Fruit fly (Drosophila melanogaster) whole organism, embryonic: ENCODE measurements around the gene CG11674.

Experiments used
- Aef1 ChIP-seq: fragments of 200-800 bp; sonication (Bioruptor generic); IDR thresholded peaks from 3 replicates; pipeline ENCODE4 v1.3.6; 2022; ENCODE audit warnings: missing biosample characterization, missing genetic modification characterization
- BtbVII ChIP-seq: fragments of 200-800 bp; sonication (Bioruptor generic); optimal IDR thresholded peaks from 3 replicates; lab custom pipeline; 2017; ENCODE audit warnings: missing biosample characterization, mild to moderate bottlenecking, missing genetic modification characterization
- CG10654 ChIP-seq: fragments of 200-800 bp; sonication (Bioruptor generic); optimal IDR thresholded peaks from 2 replicates; lab custom pipeline; 2016; ENCODE audit warnings: missing biosample characterization, missing genetic modification characterization
- CG11695 ChIP-seq: fragments of 200-800 bp; sonication (Bioruptor generic); IDR thresholded peaks from 3 replicates; pipeline ENCODE4 v1.3.6; 2022; ENCODE audit warnings: missing biosample characterization, missing genetic modification characterization
- CG11696 ChIP-seq: fragments of 200-800 bp; sonication (Bioruptor generic); IDR thresholded peaks from 2 replicates; pipeline ENCODE4 v1.3.6; 2022; ENCODE audit warnings: missing biosample characterization, missing genetic modification characterization
- CG12104 ChIP-seq: fragments of 200-800 bp; sonication (Bioruptor generic); optimal IDR thresholded peaks from 3 replicates; lab custom pipeline; 2016; ENCODE audit warnings: missing biosample characterization, missing genetic modification characterization
- CG12391 ChIP-seq: fragments of 200-800 bp; sonication (Bioruptor generic); optimal IDR thresholded peaks from 3 replicates; lab custom pipeline; 2018; ENCODE audit warnings: missing biosample characterization, mild to moderate bottlenecking, missing genetic modification characterization, moderate library complexity
- CG14667 ChIP-seq: fragments of 200-800 bp; sonication (Bioruptor generic); IDR thresholded peaks from 2 replicates; pipeline ENCODE4 v1.3.6; 2022; ENCODE audit warnings: missing biosample characterization, missing genetic modification characterization
- CG1529 ChIP-seq: fragments of 200-800 bp; sonication (Bioruptor generic); optimal IDR thresholded peaks from 3 replicates; lab custom pipeline; 2018; ENCODE audit warnings: missing biosample characterization, missing genetic modification characterization
- CG15479 ChIP-seq: fragments of 200-800 bp; sonication (Bioruptor generic); optimal IDR thresholded peaks from 3 replicates; lab custom pipeline; 2019; ENCODE audit warnings: missing biosample characterization, mild to moderate bottlenecking, missing genetic modification characterization, moderate library complexity
- CG16813 ChIP-seq: fragments of 200-800 bp; sonication (Bioruptor generic); IDR thresholded peaks from 3 replicates; pipeline ENCODE4 v1.3.6; 2022; ENCODE audit warnings: missing biosample characterization, missing genetic modification characterization; ENCODE audit not compliant: partially characterized antibody
- CG17328 ChIP-seq: fragments of 200-800 bp; sonication (Bioruptor generic); IDR thresholded peaks from 2 replicates; pipeline ENCODE4 v1.3.6; 2022; ENCODE audit warnings: missing biosample characterization, missing genetic modification characterization
- CG1792 ChIP-seq: fragments of 200-800 bp; sonication (Bioruptor generic); optimal IDR thresholded peaks from 2 replicates; lab custom pipeline; 2016; ENCODE audit warnings: missing biosample characterization, missing genetic modification characterization
- CG31365 ChIP-seq: fragments of 200-800 bp; sonication (Bioruptor generic); optimal IDR thresholded peaks from 2 replicates; lab custom pipeline; 2018; ENCODE audit warnings: missing biosample characterization, mild to moderate bottlenecking, missing genetic modification characterization
- CG32772 ChIP-seq: fragments of 200-800 bp; sonication (Bioruptor generic); IDR thresholded peaks from 2 replicates; pipeline ENCODE4 v1.3.6; 2022; ENCODE audit warnings: missing biosample characterization, missing genetic modification characterization
- CG34376 ChIP-seq: fragments of 200-800 bp; sonication (Bioruptor generic); optimal IDR thresholded peaks from 2 replicates; lab custom pipeline; 2018; ENCODE audit warnings: missing biosample characterization, mild to moderate bottlenecking, missing genetic modification characterization
- CG34422 ChIP-seq: fragments of 200-800 bp; sonication (Bioruptor generic); IDR thresholded peaks from 3 replicates; pipeline ENCODE4 v1.3.6; 2022; ENCODE audit warnings: missing biosample characterization, missing genetic modification characterization
- CG4360 ChIP-seq: fragments of 200-800 bp; sonication (Bioruptor generic); IDR thresholded peaks from 2 replicates; pipeline ENCODE4 v1.3.6; 2022; ENCODE audit warnings: missing biosample characterization, missing genetic modification characterization
- CG5180 ChIP-seq: fragments of 200-800 bp; sonication (Bioruptor generic); optimal IDR thresholded peaks from 3 replicates; lab custom pipeline; 2017; ENCODE audit warnings: missing biosample characterization, missing genetic modification characterization, mild to moderate bottlenecking, moderate library complexity, missing genetic modification reagents
- CG8478 ChIP-seq: fragments of >200 bp; optimal IDR thresholded peaks from 2 replicates; lab custom pipeline; 2018
- ERR ChIP-seq: fragments of 200-800 bp; sonication (Bioruptor generic); optimal IDR thresholded peaks from 2 replicates; lab custom pipeline; 2016; ENCODE audit warnings: missing biosample characterization, missing genetic modification characterization
- Fer3 ChIP-seq: fragments of 200-800 bp; sonication (Bioruptor generic); optimal IDR thresholded peaks from 2 replicates; lab custom pipeline; 2018; ENCODE audit warnings: missing biosample characterization, mild to moderate bottlenecking, missing genetic modification characterization, moderate library complexity
- HHEX ChIP-seq: fragments of 200-800 bp; sonication (Bioruptor generic); optimal IDR thresholded peaks from 3 replicates; lab custom pipeline; 2017; ENCODE audit warnings: missing biosample characterization, mild to moderate bottlenecking, missing genetic modification characterization, missing genetic modification reagents
- HLH4C ChIP-seq: fragments of 200-800 bp; sonication (Bioruptor generic); IDR thresholded peaks from 3 replicates; pipeline ENCODE4 v1.3.6; 2022; ENCODE audit warnings: missing biosample characterization, missing genetic modification characterization; ENCODE audit not compliant: partially characterized antibody
- PHDP ChIP-seq: fragments of 200-800 bp; sonication (Bioruptor generic); optimal IDR thresholded peaks from 3 replicates; lab custom pipeline; 2018; ENCODE audit warnings: missing biosample characterization, mild to moderate bottlenecking, missing genetic modification characterization, moderate library complexity
- Stat92E ChIP-seq, 3 experiments: fragments of >200 bp in 2 of 3; fragments of 200-800 bp in 1 of 3; sonication (Bioruptor generic) in 1 of 3; optimal IDR thresholded peaks; 2 replicates each; lab custom pipeline; 2017 to 2019; ENCODE audit warnings: missing biosample characterization in 3 of 3, missing genetic modification characterization in 3 of 3, mild to moderate bottlenecking in 1 of 3, moderate library complexity in 1 of 3
- bbx ChIP-seq: fragments of 200-800 bp; sonication (Bioruptor generic); IDR thresholded peaks from 2 replicates; pipeline ENCODE4 v1.3.6; 2022; ENCODE audit warnings: missing biosample characterization, missing genetic modification characterization; ENCODE audit not compliant: partially characterized antibody
- cg ChIP-seq: fragments of 200-800 bp; sonication (Bioruptor generic); optimal IDR thresholded peaks from 3 replicates; lab custom pipeline; 2019; ENCODE audit warnings: missing biosample characterization, mild to moderate bottlenecking, missing genetic modification characterization, moderate library complexity
- chinmo ChIP-seq: fragments of 200-800 bp; sonication (Bioruptor generic); IDR thresholded peaks from 4 replicates; pipeline ENCODE4 v1.3.6; 2022; ENCODE audit warnings: missing biosample characterization, missing genetic modification characterization; ENCODE audit not compliant: partially characterized antibody
- crol ChIP-seq: fragments of 200-800 bp; sonication (Bioruptor generic); IDR thresholded peaks from 2 replicates; pipeline ENCODE4 v1.3.6; 2022; ENCODE audit warnings: missing biosample characterization, missing genetic modification characterization
- danr ChIP-seq: fragments of 200-800 bp; sonication (Bioruptor generic); IDR thresholded peaks from 2 replicates; pipeline ENCODE4 v1.3.6; 2022; ENCODE audit warnings: missing biosample characterization, missing genetic modification characterization
- dimm ChIP-seq: fragments of 200-800 bp; sonication (Bioruptor generic); IDR thresholded peaks from 2 replicates; pipeline ENCODE4 v1.3.6; 2022; ENCODE audit warnings: missing biosample characterization, missing genetic modification characterization
- gcm ChIP-seq: fragments of 200-800 bp; sonication (Bioruptor generic); optimal IDR thresholded peaks from 2 replicates; lab custom pipeline; 2019; ENCODE audit warnings: missing biosample characterization, mild to moderate bottlenecking, missing genetic modification characterization, moderate library complexity
- grau ChIP-seq: fragments of 200-800 bp; optimal IDR thresholded peaks from 3 replicates; lab custom pipeline; 2019; ENCODE audit warnings: missing biosample characterization, mild to moderate bottlenecking, missing genetic modification characterization, moderate library complexity
- gsb-n ChIP-seq: fragments of 200-800 bp; sonication (Bioruptor generic); optimal IDR thresholded peaks from 3 replicates; lab custom pipeline; 2018; ENCODE audit warnings: missing biosample characterization, mild to moderate bottlenecking, missing genetic modification characterization
- hbn ChIP-seq: fragments of 200-800 bp; sonication (Bioruptor generic); IDR thresholded peaks from 2 replicates; pipeline ENCODE4 v1.3.6; 2022; ENCODE audit warnings: missing biosample characterization, missing genetic modification characterization; ENCODE audit not compliant: partially characterized antibody
- klu ChIP-seq: fragments of 200-800 bp; sonication (Bioruptor generic); IDR thresholded peaks from 2 replicates; pipeline ENCODE4 v1.3.6; 2022; ENCODE audit warnings: missing biosample characterization, missing genetic modification characterization
- nerfin-1 ChIP-seq: fragments of 200-800 bp; sonication (Bioruptor generic); optimal IDR thresholded peaks from 3 replicates; lab custom pipeline; 2019; ENCODE audit warnings: missing biosample characterization, mild to moderate bottlenecking, missing genetic modification characterization, moderate library complexity
- nom ChIP-seq: fragments of 200-800 bp; sonication (Bioruptor generic); optimal IDR thresholded peaks from 2 replicates; lab custom pipeline; 2017; ENCODE audit warnings: missing biosample characterization, missing genetic modification characterization, mild to moderate bottlenecking, moderate library complexity, missing genetic modification reagents
- pfk ChIP-seq: fragments of 200-800 bp; sonication (Bioruptor generic); optimal IDR thresholded peaks from 2 replicates; lab custom pipeline; 2018; ENCODE audit warnings: missing biosample characterization, mild to moderate bottlenecking, missing genetic modification characterization, moderate library complexity
- pros ChIP-seq: fragments of 200-800 bp; sonication (Bioruptor generic); optimal IDR thresholded peaks from 3 replicates; lab custom pipeline; 2019; ENCODE audit warnings: missing biosample characterization, mild to moderate bottlenecking, missing genetic modification characterization, moderate library complexity
- psq ChIP-seq: fragments of 200-800 bp; sonication (Bioruptor generic); optimal IDR thresholded peaks from 2 replicates; lab custom pipeline; 2017; ENCODE audit warnings: missing biosample characterization, missing genetic modification characterization
- ranshi ChIP-seq: fragments of 200-800 bp; sonication (Bioruptor generic); IDR thresholded peaks from 2 replicates; pipeline ENCODE4 v1.3.6; 2022; ENCODE audit warnings: missing biosample characterization, missing genetic modification characterization
- ssp ChIP-seq: fragments of 200-800 bp; sonication (Bioruptor generic); IDR thresholded peaks from 2 replicates; pipeline ENCODE4 v1.3.6; 2022; ENCODE audit warnings: missing biosample characterization, missing genetic modification characterization
- unc-4 ChIP-seq: fragments of 200-800 bp; sonication (Bioruptor generic); IDR thresholded peaks from 2 replicates; pipeline ENCODE4 v1.3.6; 2022; ENCODE audit warnings: missing biosample characterization, missing genetic modification characterization; ENCODE audit not compliant: partially characterized antibody
- vfl ChIP-seq: fragments of 200-800 bp; sonication (Bioruptor generic); optimal IDR thresholded peaks from 2 replicates; lab custom pipeline; 2016; ENCODE audit warnings: missing biosample characterization, missing genetic modification characterization
- wdn ChIP-seq: fragments of 200-800 bp; sonication (Bioruptor generic); IDR thresholded peaks from 2 replicates; pipeline ENCODE4 v1.3.6; 2022; ENCODE audit warnings: missing biosample characterization, missing genetic modification characterization
- zen2 ChIP-seq: fragments of 200-800 bp; sonication (Bioruptor generic); IDR thresholded peaks from 3 replicates; pipeline ENCODE4 v1.3.6; 2022; ENCODE audit warnings: missing biosample characterization, missing genetic modification characterization; ENCODE audit not compliant: partially characterized antibody

The CG11674 gene

DNA sequence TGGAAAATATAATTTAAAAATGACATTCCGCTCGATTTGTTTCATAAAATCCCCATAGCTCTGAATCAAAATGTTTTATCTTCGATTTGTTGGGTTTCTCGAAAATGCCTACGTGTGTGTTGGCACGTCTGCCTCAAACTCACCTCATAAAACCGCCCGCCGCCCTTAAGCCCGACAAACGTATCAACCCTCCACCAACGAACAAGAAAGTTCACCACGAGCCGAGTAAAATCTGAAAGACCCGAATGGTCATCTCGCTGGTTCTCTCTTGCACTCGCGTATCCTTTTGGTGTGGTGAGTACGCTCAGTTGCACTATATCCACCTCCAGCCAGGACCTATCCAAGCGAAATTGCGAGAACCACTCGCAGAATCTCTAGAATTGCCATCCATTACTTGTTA lies 3.7 kb downstream of the CG11674 start (continued):
- TF ChIP-seq ranshi (GFP tag; lab: Robert Waterston, UW), result no peak
- no peak for TF ChIP-seq CG12391 (tag; lab: Kevin White, UChicago)
- 0 out of 4 replicates have a peak, but pooled peaks have one; percentile 37 for TF ChIP-seq chinmo (GFP tag; lab: Robert Waterston, UW)
- TF ChIP-seq CG10654, result no peak
- no peak for TF ChIP-seq CG34422 (GFP tag; lab: Robert Waterston, UW)
- TF ChIP-seq CG1792, result no peak
- peak; percentile 94 for TF ChIP-seq crol
- peak; percentile 77 for TF ChIP-seq nerfin-1 (tag; lab: Kevin White, UChicago)
- peak; percentile 38 for TF ChIP-seq nom (GFP tag; lab: Kevin White, UChicago)

- TF ChIP-seq cg (GFP tag; lab: Kevin White, UChicago) (peak; percentile 12), CG15479 (GFP tag; lab: Kevin White, UChicago) (peak; percentile 88), CG1529 (GFP tag; lab: Kevin White, UChicago) (no peak), CG16813 (GFP tag; lab: Robert Waterston, UW) (no peak), ERR (GFP tag; lab: Kevin White, UChicago) (no peak), CG11696 (GFP tag; lab: Robert Waterston, UW) (no peak), gcm (GFP tag; lab: Kevin White, UChicago) (peak; percentile 25), CG11695 (GFP tag; lab: Robert Waterston, UW) (no peak), unc-4 (GFP tag; lab: Robert Waterston, UW) (no peak), ssp (GFP tag; lab: Robert Waterston, UW) (no peak), hbn (GFP tag; lab: Robert Waterston, UW) (no peak), pros (peak; percentile 39), pfk (GFP tag; lab: Kevin White, UChicago) (no peak)
These were observed 4.5 kb downstream of the CG11674 start for dm6 chrX:14221182-14221581.

dm6 chrX:14218045-14218483 lies 7.6 kb downstream of the CG11674 start:
- TF ChIP-seq BtbVII (GFP tag; lab: Kevin White, UChicago), result peak; percentile 86
- peak; percentile 82 for TF ChIP-seq wdn
- TF ChIP-seq dimm (GFP tag; lab: Robert Waterston, UW), result peak; percentile 60; the same call in 1 of the 2 replicates
- peak; percentile 66 for TF ChIP-seq vfl (GFP tag; lab: Kevin White, UChicago)
- TF ChIP-seq CG31365, result peak; percentile 32
- peak; percentile 64 for TF ChIP-seq danr
- TF ChIP-seq Fer3 (tag; lab: Kevin White, UChicago), result peak; percentile 89
- TF ChIP-seq CG32772 (GFP tag; lab: Robert Waterston, UW), result peak; percentile 85
- TF ChIP-seq HHEX (GFP tag; lab: Kevin White, UChicago), result peak; percentile 81
- 0 out of 2 replicates have a peak, but pooled peaks have one; percentile 27 for TF ChIP-seq CG4360 (GFP tag; lab: Robert Waterston, UW)
- peak; percentile 53 for TF ChIP-seq CG5180
- peak; percentile 81 for TF ChIP-seq CG14667 (GFP tag; lab: Robert Waterston, UW)
- peak; percentile 91 for TF ChIP-seq CG17328 (GFP tag; lab: Robert Waterston, UW)
- TF ChIP-seq Stat92E (GFP tag; optimal IDR thresholded peaks at IDR 0.05; lab: Kevin White, UChicago), result peak in 1 of 3 experiments; percentile 8
- no peak for TF ChIP-seq HLH4C (GFP tag; lab: Robert Waterston, UW)
- TF ChIP-seq gsb-n (tag; lab: Kevin White, UChicago), result peak; percentile 89
- peak; percentile 84 for TF ChIP-seq Aef1 (GFP tag; lab: Robert Waterston, UW)
- no peak for TF ChIP-seq CG8478 (lab: Kevin White, UChicago)
- TF ChIP-seq CG12104 (GFP tag; lab: Kevin White, UChicago), result peak; percentile 81
- TF ChIP-seq klu (GFP tag; lab: Robert Waterston, UW), result peak; percentile 66; the same call in 1 of the 2 replicates
- peak; percentile 93 for TF ChIP-seq PHDP
- no peak for TF ChIP-seq bbx (GFP tag; lab: Robert Waterston, UW)
- TF ChIP-seq psq, result peak; percentile 33
- peak; percentile 89 for TF ChIP-seq grau (tag; lab: Kevin White, UChicago)
- peak; percentile 50 for TF ChIP-seq CG34376
- no peak for TF ChIP-seq zen2 (GFP tag; lab: Robert Waterston, UW)
